Worm (Caenorhabditis elegans) whole organism, late embryonic: ENCODE measurements around the gene C16C8.12.

Experiments used
- C08G9.2 ChIP-seq: sonication (generic microtip); optimal IDR thresholded peaks from 2 replicates; lab custom pipeline; 2016; ENCODE audit warnings: mild to moderate bottlenecking, missing genetic modification characterization, moderate library complexity, missing compliant biosample characterization
- C38D4.7 ChIP-seq: fragments of 200-800 bp; sonication (Bioruptor generic); optimal IDR thresholded peaks from 2 replicates; lab custom pipeline; 2018; ENCODE audit warnings: mild to moderate bottlenecking, missing genetic modification characterization, moderate library complexity, missing compliant biosample characterization
- K09A11.1 ChIP-seq: sonication (generic microtip); optimal IDR thresholded peaks from 2 replicates; lab custom pipeline; 2017; ENCODE audit warnings: antibody characterized with exemption, mild to moderate bottlenecking, missing genetic modification characterization, missing compliant biosample characterization; ENCODE audit not compliant: insufficient read depth
- T23F11.4 ChIP-seq: fragments of 200-800 bp; sonication (Bioruptor generic); optimal IDR thresholded peaks from 2 replicates; lab custom pipeline; 2018; ENCODE audit warnings: mild to moderate bottlenecking, missing genetic modification characterization, missing compliant biosample characterization
- Y22D7AL.16 ChIP-seq: sonication (generic microtip); optimal IDR thresholded peaks from 2 replicates; lab custom pipeline; 2016; ENCODE audit warnings: missing genetic modification characterization, missing compliant biosample characterization
- ama-1 ChIP-seq: fragments of 150-350 bp; optimal IDR thresholded peaks from 2 replicates; lab custom pipeline; 2014
- ceh-18 ChIP-seq: sonication (generic microtip); optimal IDR thresholded peaks from 2 replicates; lab custom pipeline; 2016; ENCODE audit warnings: missing genetic modification characterization, missing compliant biosample characterization
- ceh-19 ChIP-seq: fragments of 200-800 bp; sonication (Bioruptor generic); optimal IDR thresholded peaks from 2 replicates; lab custom pipeline; 2018; ENCODE audit warnings: mild to moderate bottlenecking, missing genetic modification characterization, missing compliant biosample characterization
- ceh-2 ChIP-seq: sonication (generic microtip); optimal IDR thresholded peaks from 2 replicates; lab custom pipeline; 2016; ENCODE audit warnings: missing genotype, missing genetic modification characterization, missing compliant biosample characterization
- ceh-31 ChIP-seq: sonication (generic microtip); optimal IDR thresholded peaks from 2 replicates; lab custom pipeline; 2016; ENCODE audit warnings: missing genetic modification characterization, missing compliant biosample characterization
- ceh-34 ChIP-seq: sonication (generic microtip); optimal IDR thresholded peaks from 2 replicates; lab custom pipeline; 2016; ENCODE audit warnings: mild to moderate bottlenecking, missing genetic modification characterization, missing compliant biosample characterization
- ceh-48 ChIP-seq: sonication (generic microtip); optimal IDR thresholded peaks from 2 replicates; lab custom pipeline; 2016; ENCODE audit warnings: missing genetic modification characterization, inconsistent platforms, missing compliant biosample characterization
- ceh-6 ChIP-seq: fragments of 200-800 bp; sonication (Bioruptor generic); optimal IDR thresholded peaks from 2 replicates; lab custom pipeline; 2018; ENCODE audit warnings: mild to moderate bottlenecking, missing genetic modification characterization, missing compliant biosample characterization
- che-1 ChIP-seq: sonication (generic microtip); optimal IDR thresholded peaks from 2 replicates; lab custom pipeline; 2016; ENCODE audit warnings: mild to moderate bottlenecking, missing genetic modification characterization, missing compliant biosample characterization
- elt-2 ChIP-seq: sonication (generic microtip); optimal IDR thresholded peaks from 2 replicates; lab custom pipeline; 2016; ENCODE audit warnings: missing genetic modification reagents, missing genetic modification characterization, missing compliant biosample characterization
- fax-1 ChIP-seq: sonication (generic microtip); optimal IDR thresholded peaks from 2 replicates; lab custom pipeline; 2016; ENCODE audit warnings: missing genotype, missing genetic modification characterization, missing compliant biosample characterization
- fkh-10 ChIP-seq: fragments of 150-350 bp; optimal IDR thresholded peaks from 2 replicates; lab custom pipeline; 2014; ENCODE audit warnings: missing biosample characterization, missing genetic modification reagents, missing genetic modification characterization
- fkh-6 ChIP-seq: sonication (generic microtip); optimal IDR thresholded peaks from 2 replicates; lab custom pipeline; 2016; ENCODE audit warnings: missing genetic modification characterization, missing compliant biosample characterization
- hlh-15 ChIP-seq: sonication (generic microtip); optimal IDR thresholded peaks from 2 replicates; lab custom pipeline; 2016; ENCODE audit warnings: missing genetic modification characterization, missing compliant biosample characterization
- hlh-30 ChIP-seq: sonication (generic microtip); optimal IDR thresholded peaks from 2 replicates; lab custom pipeline; 2017; ENCODE audit warnings: antibody characterized with exemption, missing genetic modification characterization, missing compliant biosample characterization; ENCODE audit not compliant: insufficient read depth
- hlh-6 ChIP-seq: sonication (generic microtip); optimal IDR thresholded peaks from 2 replicates; lab custom pipeline; 2016; ENCODE audit warnings: missing genotype, missing genetic modification characterization, missing compliant biosample characterization
- lim-6 ChIP-seq: sonication (generic microtip); optimal IDR thresholded peaks from 2 replicates; lab custom pipeline; 2016; ENCODE audit warnings: missing genetic modification characterization, missing compliant biosample characterization
- lin-11 ChIP-seq: fragments of 200-800 bp; sonication (Bioruptor generic); optimal IDR thresholded peaks from 2 replicates; lab custom pipeline; 2018; ENCODE audit warnings: mild to moderate bottlenecking, missing genetic modification characterization, missing compliant biosample characterization
- mec-3 ChIP-seq: sonication (generic microtip); optimal IDR thresholded peaks from 2 replicates; lab custom pipeline; 2016; ENCODE audit warnings: borderline replicate concordance, missing genetic modification characterization, missing compliant biosample characterization
- nfya-1 ChIP-seq: sonication (generic microtip); optimal IDR thresholded peaks from 2 replicates; lab custom pipeline; 2017; ENCODE audit warnings: missing genetic modification characterization, mild to moderate bottlenecking, missing compliant biosample characterization, antibody characterized with exemption, moderate library complexity
- nhr-11 ChIP-seq: fragments of 150-350 bp; optimal IDR thresholded peaks from 2 replicates; lab custom pipeline; 2014; ENCODE audit warnings: missing biosample characterization, missing genetic modification characterization
- npax-4 ChIP-seq: sonication (generic microtip); optimal IDR thresholded peaks from 2 replicates; lab custom pipeline; 2016; ENCODE audit warnings: missing genetic modification characterization, missing compliant biosample characterization
- pax-1 ChIP-seq: fragments of 150-350 bp; optimal IDR thresholded peaks from 2 replicates; lab custom pipeline; 2014; ENCODE audit warnings: missing biosample characterization, missing genetic modification characterization
- pha-2 ChIP-seq: sonication (generic microtip); optimal IDR thresholded peaks from 2 replicates; lab custom pipeline; 2017; ENCODE audit warnings: mild to moderate bottlenecking, missing genetic modification characterization, missing compliant biosample characterization
- pha-4 ChIP-seq: fragments of 150-350 bp; optimal IDR thresholded peaks from 2 replicates; lab custom pipeline; 2018; ENCODE audit warnings: missing biosample characterization, missing genetic modification reagents, missing genetic modification characterization
- pqm-1 ChIP-seq: sonication (generic microtip); optimal IDR thresholded peaks from 2 replicates; lab custom pipeline; 2016; ENCODE audit warnings: missing genetic modification characterization, missing compliant biosample characterization
- sox-2 ChIP-seq: fragments of 200-800 bp; sonication (Bioruptor generic); IDR thresholded peaks from 2 replicates; pipeline ENCODE4 v1.3.6; 2022; ENCODE audit warnings: missing genetic modification reagents, missing genetic modification characterization, missing compliant biosample characterization
- sox-4 ChIP-seq: sonication (generic microtip); optimal IDR thresholded peaks from 2 replicates; lab custom pipeline; 2017; ENCODE audit warnings: mild to moderate bottlenecking, missing genetic modification characterization, inconsistent platforms, missing compliant biosample characterization
- syd-9 ChIP-seq: sonication (generic microtip); optimal IDR thresholded peaks from 2 replicates; lab custom pipeline; 2016; ENCODE audit warnings: mild to moderate bottlenecking, missing genetic modification characterization, moderate library complexity, missing compliant biosample characterization
- tbx-7 ChIP-seq: sonication (generic microtip); optimal IDR thresholded peaks from 2 replicates; lab custom pipeline; 2016; ENCODE audit warnings: missing genotype, missing genetic modification characterization, missing compliant biosample characterization
- ttx-3 ChIP-seq: sonication (generic microtip); optimal IDR thresholded peaks from 2 replicates; lab custom pipeline; 2016; ENCODE audit warnings: missing genetic modification reagents, missing genetic modification characterization, missing compliant biosample characterization
- unc-3 ChIP-seq, 2 experiments: fragments of 200-800 bp in 1 of 2; sonication (Bioruptor generic) in 1 of 2; sonication (generic microtip) in 1 of 2; conservative IDR thresholded peaks in 1 of 2; optimal IDR thresholded peaks in 1 of 2; 2 replicates each; pipeline versions ENCODE4 v1.3.6 to Lab custom; 2016 to 2022; ENCODE audit warnings: missing compliant biosample characterization in 2 of 2, missing genetic modification characterization in 2 of 2, missing genetic modification reagents in 1 of 2
- unc-55 ChIP-seq: sonication (generic microtip); optimal IDR thresholded peaks from 2 replicates; lab custom pipeline; 2017; ENCODE audit warnings: missing biosample characterization, missing genetic modification reagents, missing genetic modification characterization

The C16C8.12 gene

ce11 chrII:3452421-3452820, at the start of gene C16C8.12:
TSS of gene C16C8.12 (plus strand) at chrII:3452721.
- TF ChIP-seq pha-2 (tag; lab: Kevin White, UChicago) = no peak
- no peak for TF ChIP-seq nhr-11 (tag; lab: Kevin White, UChicago)
- TF ChIP-seq nfya-1 (tag; lab: Kevin White, UChicago) = no peak
- no peak for TF ChIP-seq ceh-6 (GFP tag; lab: Kevin White, UChicago)
- no peak for TF ChIP-seq syd-9
- TF ChIP-seq unc-3 (GFP tag; conservative IDR thresholded peaks at IDR 0.05; lab: Robert Waterston, UW) = no peak
- TF ChIP-seq unc-3 (tag; optimal IDR thresholded peaks at IDR 0.05; lab: Kevin White, UChicago) = no peak
- no peak for TF ChIP-seq hlh-6 (tag; lab: Kevin White, UChicago)
- no peak for TF ChIP-seq mec-3 (tag; lab: Kevin White, UChicago)
- no peak for TF ChIP-seq sox-2
- no peak for TF ChIP-seq che-1 (tag; lab: Kevin White, UChicago)
- no peak for TF ChIP-seq ceh-31 (tag; lab: Kevin White, UChicago)
- TF ChIP-seq pha-4 = no peak
- TF ChIP-seq hlh-30 (tag; lab: Kevin White, UChicago) = no peak
- TF ChIP-seq pax-1 (tag; lab: Kevin White, UChicago) = no peak
- no peak for TF ChIP-seq npax-4 (tag; lab: Kevin White, UChicago)
- no peak for TF ChIP-seq fax-1 (tag; lab: Kevin White, UChicago)
- no peak for TF ChIP-seq ceh-48 (tag; lab: Kevin White, UChicago)
- TF ChIP-seq C08G9.2 (tag; lab: Kevin White, UChicago) = no peak
- no peak for TF ChIP-seq ttx-3 (tag; lab: Kevin White, UChicago)
- no peak for TF ChIP-seq ceh-34

- TF ChIP-seq nfya-1 (tag; lab: Kevin White, UChicago) (no peak), ceh-18 (tag; lab: Kevin White, UChicago) (no peak), C38D4.7 (GFP tag; lab: Kevin White, UChicago) (no peak), Y22D7AL.16 (no peak), unc-3 (GFP tag; conservative IDR thresholded peaks at IDR 0.05; lab: Robert Waterston, UW) (no peak), unc-3 (tag; optimal IDR thresholded peaks at IDR 0.05; lab: Kevin White, UChicago) (no peak), mec-3 (tag; lab: Kevin White, UChicago) (no peak), ceh-19 (no peak), fkh-10 (GFP tag; lab: Kevin White, UChicago) (no peak), T23F11.4 (GFP tag; lab: Kevin White, UChicago) (no peak), lin-11 (tag; lab: Kevin White, UChicago) (no peak), K09A11.1 (tag; lab: Kevin White, UChicago) (no peak), fkh-6 (tag; lab: Kevin White, UChicago) (no peak), sox-4 (tag; lab: Kevin White, UChicago) (no peak), pha-4 (no peak)
These were observed 49.7 kb upstream of the C16C8.12 start, which contains the start of gene nep-10 for ce11 chrII:3402854-3403253. TSS of gene nep-10 (minus strand) at chrII:3402954.

- no peak for TF ChIP-seq fkh-10 (GFP tag; lab: Kevin White, UChicago)
These were observed 49.0 kb upstream of the C16C8.12 start, which contains the start of gene nep-8 for ce11 chrII:3403535-3403934. TSS of gene nep-8 (plus strand) at chrII:3403835.

- no peak for TF ChIP-seq ceh-2 (tag; lab: Kevin White, UChicago)
- no peak for TF ChIP-seq Y22D7AL.16
- no peak for TF ChIP-seq fkh-10 (GFP tag; lab: Kevin White, UChicago)
- no peak for TF ChIP-seq tbx-7
- no peak for TF ChIP-seq ceh-34
- TF ChIP-seq lim-6 (tag; lab: Kevin White, UChicago) = no peak
- TF ChIP-seq pha-4 = no peak
- no peak for TF ChIP-seq elt-2 (tag; lab: Kevin White, UChicago)
- TF ChIP-seq K09A11.1 (tag; lab: Kevin White, UChicago) = no peak
- no peak for TF ChIP-seq hlh-15
- no peak for TF ChIP-seq syd-9
- no peak for TF ChIP-seq T23F11.4 (GFP tag; lab: Kevin White, UChicago)
- no peak for TF ChIP-seq pqm-1 (tag; lab: Kevin White, UChicago)
- TF ChIP-seq ama-1 (lab: Kevin White, UChicago) = no peak
- no peak for TF ChIP-seq unc-55 (GFP tag; lab: Kevin White, UChicago)
- TF ChIP-seq nfya-1 (tag; lab: Kevin White, UChicago) = no peak
- no peak for TF ChIP-seq hlh-30 (tag; lab: Kevin White, UChicago)
These were observed 38.1 kb upstream of the C16C8.12 start, which contains the start of the genes F18A12.7 and F18A12.2 for ce11 chrII:3414383-3414910. TSS of gene F18A12.7 (minus strand) at chrII:3414483. TSS of gene F18A12.2 (plus strand) at chrII:3414860.
